Fruit fly (Drosophila melanogaster) whole organism, prepupa: ENCODE measurements around the gene al.

Experiments
- Blimp-1 ChIP-seq: fragments of 200-800 bp; sonication (Bioruptor generic); optimal IDR thresholded peaks from 3 replicates; lab custom pipeline; 2017; ENCODE audit warnings: missing biosample characterization, missing genetic modification characterization, mild to moderate bottlenecking, moderate library complexity, missing genetic modification reagents
- CG10631 ChIP-seq: fragments of 200-800 bp; sonication (Bioruptor generic); optimal IDR thresholded peaks from 2 replicates; lab custom pipeline; 2016; ENCODE audit warnings: missing biosample characterization, missing genetic modification characterization
- CG10669 ChIP-seq: fragments of 200-800 bp; sonication (Bioruptor generic); optimal IDR thresholded peaks from 3 replicates; lab custom pipeline; 2018; ENCODE audit warnings: missing biosample characterization, mild to moderate bottlenecking, missing genetic modification characterization, moderate library complexity
- CG11762 ChIP-seq: fragments of 200-800 bp; sonication (Bioruptor generic); optimal IDR thresholded peaks from 3 replicates; lab custom pipeline; 2016; ENCODE audit warnings: missing biosample characterization, missing genetic modification characterization; ENCODE audit not compliant: insufficient read depth
- CG11902 ChIP-seq: fragments of 200-800 bp; sonication (Bioruptor generic); optimal IDR thresholded peaks from 3 replicates; lab custom pipeline; 2016; ENCODE audit warnings: missing biosample characterization, missing genetic modification characterization
- CG15336 ChIP-seq: fragments of 200-800 bp; sonication (Bioruptor generic); IDR thresholded peaks from 2 replicates; pipeline ENCODE4 v1.3.6; 2022; ENCODE audit warnings: missing biosample characterization, missing genetic modification characterization
- CG1621 ChIP-seq: fragments of 200-800 bp; sonication (Bioruptor generic); optimal IDR thresholded peaks from 3 replicates; lab custom pipeline; 2018; ENCODE audit warnings: missing biosample characterization, mild to moderate bottlenecking, missing genetic modification characterization
- CG16779 ChIP-seq: fragments of 200-800 bp; sonication (Bioruptor generic); optimal IDR thresholded peaks from 3 replicates; lab custom pipeline; 2017; ENCODE audit warnings: missing biosample characterization, mild to moderate bottlenecking, missing genetic modification characterization
- CG3032 ChIP-seq: fragments of 200-800 bp; optimal IDR thresholded peaks from 2 replicates; lab custom pipeline; 2019; ENCODE audit warnings: missing biosample characterization, mild to moderate bottlenecking, missing genetic modification characterization, moderate library complexity
- CG31627 ChIP-seq: fragments of 200-800 bp; sonication (Bioruptor generic); optimal IDR thresholded peaks from 3 replicates; lab custom pipeline; 2016; ENCODE audit warnings: missing biosample characterization, missing genetic modification characterization
- CG32006 ChIP-seq: fragments of 200-800 bp; sonication (Bioruptor generic); optimal IDR thresholded peaks from 3 replicates; lab custom pipeline; 2017; ENCODE audit warnings: missing biosample characterization, mild to moderate bottlenecking, missing genetic modification characterization
- CG3919 ChIP-seq: fragments of 200-800 bp; sonication (Bioruptor generic); optimal IDR thresholded peaks from 3 replicates; lab custom pipeline; 2016; ENCODE audit warnings: missing biosample characterization, missing genetic modification characterization
- CG4318 ChIP-seq: fragments of 200-800 bp; sonication (Bioruptor generic); optimal IDR thresholded peaks from 3 replicates; lab custom pipeline; 2017; ENCODE audit warnings: missing biosample characterization, mild to moderate bottlenecking, missing genetic modification characterization
- CG6163 ChIP-seq: fragments of 200-800 bp; sonication (Bioruptor generic); IDR thresholded peaks from 3 replicates; pipeline ENCODE4 v1.3.6; 2022; ENCODE audit warnings: missing biosample characterization, missing genetic modification characterization
- CG6276 ChIP-seq: fragments of 200-800 bp; sonication (Bioruptor generic); optimal IDR thresholded peaks from 2 replicates; lab custom pipeline; 2017; ENCODE audit warnings: missing biosample characterization, mild to moderate bottlenecking, missing genetic modification characterization
- CG6808 ChIP-seq: fragments of 200-800 bp; sonication (Bioruptor generic); optimal IDR thresholded peaks from 3 replicates; lab custom pipeline; 2017; ENCODE audit warnings: missing biosample characterization, missing genetic modification characterization, mild to moderate bottlenecking, moderate library complexity, missing genetic modification reagents
- CG8119 ChIP-seq: fragments of 200-800 bp; sonication (Bioruptor generic); IDR thresholded peaks from 3 replicates; pipeline ENCODE4 v1.3.6; 2022; ENCODE audit warnings: missing biosample characterization, missing genetic modification characterization
- CG8319 ChIP-seq: fragments of 200-800 bp; sonication (Bioruptor generic); optimal IDR thresholded peaks from 3 replicates; lab custom pipeline; 2016; ENCODE audit warnings: missing biosample characterization, missing genetic modification characterization
- CG8632 ChIP-seq: fragments of 200-800 bp; sonication (Bioruptor generic); optimal IDR thresholded peaks from 3 replicates; lab custom pipeline; 2016; ENCODE audit warnings: missing biosample characterization, missing genetic modification characterization
- CG9139 ChIP-seq: fragments of 200-800 bp; sonication (Bioruptor generic); optimal IDR thresholded peaks from 3 replicates; lab custom pipeline; 2017; ENCODE audit warnings: missing biosample characterization, mild to moderate bottlenecking, missing genetic modification characterization
- Eip78C ChIP-seq: fragments of 200-800 bp; sonication (Bioruptor generic); peaks from one replicate; lab custom pipeline; 2016; ENCODE audit warnings: missing biosample characterization, missing genetic modification characterization
- Eip93F ChIP-seq: fragments of 200-800 bp; sonication (Bioruptor generic); optimal IDR thresholded peaks from 2 replicates; lab custom pipeline; 2016; ENCODE audit warnings: missing biosample characterization, mild to moderate bottlenecking, missing genetic modification characterization
- Ets21C ChIP-seq: fragments of 200-800 bp; sonication (Bioruptor generic); optimal IDR thresholded peaks from 3 replicates; lab custom pipeline; 2016; ENCODE audit warnings: missing biosample characterization, missing genetic modification characterization
- Ets96B ChIP-seq: fragments of 200-800 bp; optimal IDR thresholded peaks from 2 replicates; lab custom pipeline; 2019; ENCODE audit warnings: missing biosample characterization, mild to moderate bottlenecking, missing genetic modification characterization, moderate library complexity
- Gug ChIP-seq: fragments of 200-800 bp; sonication (Bioruptor generic); IDR thresholded peaks from 2 replicates; pipeline ENCODE4 v1.3.6; 2022; ENCODE audit warnings: missing biosample characterization, missing genetic modification characterization
- Hr38 ChIP-seq: sonication (Bioruptor generic); optimal IDR thresholded peaks from 2 replicates; lab custom pipeline; 2016; ENCODE audit warnings: missing biosample characterization, missing genetic modification characterization
- Lpt ChIP-seq: fragments of 200-800 bp; sonication (Bioruptor generic); optimal IDR thresholded peaks from 3 replicates; lab custom pipeline; 2016; ENCODE audit warnings: missing biosample characterization, missing genetic modification characterization
- Met ChIP-seq: fragments of 200-800 bp; sonication (Bioruptor generic); optimal IDR thresholded peaks from 3 replicates; lab custom pipeline; 2016; ENCODE audit warnings: missing biosample characterization, missing genetic modification characterization
- OdsH ChIP-seq: fragments of 200-800 bp; sonication (Bioruptor generic); optimal IDR thresholded peaks from 3 replicates; lab custom pipeline; 2016; ENCODE audit warnings: missing biosample characterization, missing genetic modification characterization
- Smox ChIP-seq: fragments of 200-800 bp; sonication (Bioruptor generic); optimal IDR thresholded peaks from 3 replicates; lab custom pipeline; 2016; ENCODE audit warnings: missing biosample characterization, missing genetic modification characterization
- Sox102F ChIP-seq: fragments of 200-800 bp; sonication (Bioruptor generic); optimal IDR thresholded peaks from 2 replicates; lab custom pipeline; 2016; ENCODE audit warnings: missing biosample characterization, mild to moderate bottlenecking, missing genetic modification characterization
- Sox14 ChIP-seq: fragments of 200-800 bp; sonication (Bioruptor generic); optimal IDR thresholded peaks from 3 replicates; lab custom pipeline; 2016; ENCODE audit warnings: missing biosample characterization, missing genetic modification characterization
- Sox15 ChIP-seq: fragments of 200-800 bp; sonication (Bioruptor generic); optimal IDR thresholded peaks from 3 replicates; lab custom pipeline; 2016; ENCODE audit warnings: missing biosample characterization, missing genetic modification characterization
- achi ChIP-seq: fragments of 200-800 bp; sonication (Bioruptor generic); optimal IDR thresholded peaks from 3 replicates; lab custom pipeline; 2016; ENCODE audit warnings: missing biosample characterization, missing genetic modification characterization
- acj6 ChIP-seq: fragments of 200-800 bp; sonication (Bioruptor generic); optimal IDR thresholded peaks from 3 replicates; lab custom pipeline; 2016; ENCODE audit warnings: missing biosample characterization, missing genetic modification characterization
- cyc ChIP-seq: fragments of 200-800 bp; sonication (Bioruptor generic); optimal IDR thresholded peaks from 3 replicates; lab custom pipeline; 2016; ENCODE audit warnings: missing biosample characterization, missing genetic modification characterization
- dac ChIP-seq: fragments of 200-800 bp; sonication (Bioruptor generic); optimal IDR thresholded peaks from 2 replicates; lab custom pipeline; 2017; ENCODE audit warnings: missing biosample characterization, mild to moderate bottlenecking, missing genetic modification characterization
- esn ChIP-seq: fragments of 200-800 bp; sonication (Bioruptor generic); optimal IDR thresholded peaks from 2 replicates; lab custom pipeline; 2016; ENCODE audit warnings: missing biosample characterization, mild to moderate bottlenecking, missing genetic modification characterization, moderate library complexity
- fd59A ChIP-seq: fragments of 200-800 bp; sonication (Bioruptor generic); optimal IDR thresholded peaks from 2 replicates; lab custom pipeline; 2017; ENCODE audit warnings: missing biosample characterization, mild to moderate bottlenecking, missing genetic modification characterization, missing genetic modification reagents
- fd85E ChIP-seq: fragments of 200-800 bp; sonication (Bioruptor generic); optimal IDR thresholded peaks from 3 replicates; lab custom pipeline; 2016; ENCODE audit warnings: missing biosample characterization, missing genetic modification characterization
- lz ChIP-seq: fragments of 200-800 bp; sonication (Bioruptor generic); optimal IDR thresholded peaks from 3 replicates; lab custom pipeline; 2016; ENCODE audit warnings: missing biosample characterization, missing genetic modification characterization
- net ChIP-seq: fragments of 200-800 bp; sonication (Bioruptor generic); optimal IDR thresholded peaks from 3 replicates; lab custom pipeline; 2016; ENCODE audit warnings: missing biosample characterization, missing genetic modification characterization
- salr ChIP-seq, 2 experiments: fragments of 200-800 bp; sonication (Bioruptor generic); optimal IDR thresholded peaks; 3 replicates each; lab custom pipeline; 2016 to 2018; ENCODE audit warnings: missing biosample characterization in 2 of 2, missing genetic modification characterization in 2 of 2, mild to moderate bottlenecking in 1 of 2
- spab ChIP-seq: fragments of 200-800 bp; sonication (Bioruptor generic); optimal IDR thresholded peaks from 2 replicates; lab custom pipeline; 2017; ENCODE audit warnings: missing biosample characterization, mild to moderate bottlenecking, missing genetic modification characterization, missing genetic modification reagents
- ss ChIP-seq, 2 experiments: fragments of 200-800 bp; sonication (Bioruptor generic); optimal IDR thresholded peaks; 2 replicates in 1 of 2; 3 replicates in 1 of 2; lab custom pipeline; 2017 to 2018; ENCODE audit warnings: mild to moderate bottlenecking in 2 of 2, missing biosample characterization in 2 of 2, missing genetic modification characterization in 2 of 2, moderate library complexity in 1 of 2
- svp ChIP-seq: fragments of 200-800 bp; sonication (Bioruptor generic); peaks from one replicate; lab custom pipeline; 2016; ENCODE audit warnings: missing biosample characterization, missing genetic modification characterization
- vri ChIP-seq: fragments of 200-800 bp; sonication (Bioruptor generic); optimal IDR thresholded peaks from 3 replicates; lab custom pipeline; 2016; ENCODE audit warnings: missing biosample characterization, mild to moderate bottlenecking, missing genetic modification characterization

al gene

dm6 chr2L:434439-434838 lies 56.5 kb downstream of the al start:
- TF ChIP-seq Eip93F (GFP tag; lab: Kevin White, UChicago): no peak
- no peak for TF ChIP-seq CG3919 (GFP tag; lab: Kevin White, UChicago)
- TF ChIP-seq Hr38 (GFP tag; lab: Kevin White, UChicago): no peak
- TF ChIP-seq CG15336 (GFP tag; lab: Robert Waterston, UW): no peak
- no peak for TF ChIP-seq esn (GFP tag; lab: Kevin White, UChicago)
- TF ChIP-seq lz (GFP tag; lab: Kevin White, UChicago): no peak
- no peak for TF ChIP-seq Sox102F (GFP tag; lab: Kevin White, UChicago)
- TF ChIP-seq CG11902 (GFP tag; lab: Kevin White, UChicago): no peak
- no peak for TF ChIP-seq CG4318 (GFP tag; lab: Kevin White, UChicago)
- no peak for TF ChIP-seq CG3032 (tag; lab: Kevin White, UChicago)
- TF ChIP-seq fd85E (GFP tag; lab: Kevin White, UChicago): no peak
- no peak for TF ChIP-seq CG10669 (GFP tag; lab: Kevin White, UChicago)
- no peak for TF ChIP-seq acj6 (GFP tag; lab: Kevin White, UChicago)
- no peak for TF ChIP-seq spab (GFP tag; lab: Kevin White, UChicago)
- TF ChIP-seq Eip78C (GFP tag; lab: Kevin White, UChicago): no peak
- TF ChIP-seq net (GFP tag; lab: Kevin White, UChicago): no peak
- TF ChIP-seq CG16779 (tag; lab: Kevin White, UChicago): no peak
- no peak for TF ChIP-seq CG8119 (GFP tag; lab: Robert Waterston, UW)
- TF ChIP-seq CG10631 (GFP tag; lab: Kevin White, UChicago): no peak
- TF ChIP-seq dac: no peak
- TF ChIP-seq, all 60 proteins: peak for 0

- TF ChIP-seq Smox (no peak), CG6808 (GFP tag; lab: Kevin White, UChicago) (peak; percentile 37), achi (GFP tag; lab: Kevin White, UChicago) (peak; percentile 73), CG1621 (tag; lab: Kevin White, UChicago) (no peak), CG32006 (GFP tag; lab: Kevin White, UChicago) (peak; percentile 83), CG15336 (GFP tag; lab: Robert Waterston, UW) (peak; percentile 92), fd85E (GFP tag; lab: Kevin White, UChicago) (no peak), OdsH (peak; percentile 65), Eip78C (GFP tag; lab: Kevin White, UChicago) (peak; percentile 82), CG6163 (GFP tag; lab: Robert Waterston, UW) (peak; percentile 86), spab (GFP tag; lab: Kevin White, UChicago) (peak; percentile 2), salr (GFP tag; optimal IDR thresholded peaks at IDR 0.05; lab: Kevin White, UChicago) (peak in 1 of 2 experiments; percentile 19), CG8119 (GFP tag; lab: Robert Waterston, UW) (peak; percentile 84), CG11762 (GFP tag; lab: Kevin White, UChicago) (peak; percentile 31), Lpt (GFP tag; lab: Kevin White, UChicago) (peak; percentile 56), CG3919 (GFP tag; lab: Kevin White, UChicago) (peak; percentile 59), CG10631 (GFP tag; lab: Kevin White, UChicago) (peak; percentile 44), Gug (GFP tag; lab: Robert Waterston, UW) (peak; percentile 73), CG3032 (tag; lab: Kevin White, UChicago) (no peak), CG8632 (GFP tag; lab: Kevin White, UChicago) (peak; percentile 34), Hr38 (GFP tag; lab: Kevin White, UChicago) (no peak), Eip93F (GFP tag; lab: Kevin White, UChicago) (no peak), CG9139 (GFP tag; lab: Kevin White, UChicago) (no peak), svp (GFP tag; lab: Kevin White, UChicago) (peak; percentile 79), cyc (no peak), CG8319 (GFP tag; lab: Kevin White, UChicago) (peak; percentile 34), esn (GFP tag; lab: Kevin White, UChicago) (peak; percentile 23), CG11902 (GFP tag; lab: Kevin White, UChicago) (no peak), acj6 (GFP tag; lab: Kevin White, UChicago) (peak; percentile 61), CG6276 (GFP tag; lab: Kevin White, UChicago) (peak; percentile 60), Met (peak; percentile 37), fd59A (GFP tag; lab: Kevin White, UChicago) (no peak), vri (GFP tag; lab: Kevin White, UChicago) (no peak), Ets96B (tag; lab: Kevin White, UChicago) (no peak), Ets21C (GFP tag; lab: Kevin White, UChicago) (no peak), CG31627 (GFP tag; lab: Kevin White, UChicago) (peak; percentile 6), CG16779 (tag; lab: Kevin White, UChicago) (no peak), ss (GFP tag; optimal IDR thresholded peaks at IDR 0.05; lab: Kevin White, UChicago) (peak in 1 of 2 experiments; percentile 1), Sox14 (peak; percentile 11), Sox15 (GFP tag; lab: Kevin White, UChicago) (no peak), CG4318 (GFP tag; lab: Kevin White, UChicago) (peak; percentile 46), Blimp-1 (GFP tag; lab: Kevin White, UChicago) (no peak)
Measured at dm6 chr2L:435311-435806, 57.4 kb downstream of the al start.
